Worm (Caenorhabditis elegans) whole organism, L4 larva: Measurements from ENCODE around the gene Y22D7AL.10.
A peak's percentile ranks its signal among the peaks of the same experiment; 100 is the strongest.

Source experiments
- D1046.2 ChIP-seq: fragments of 200-800 bp; sonication (Bioruptor generic); IDR thresholded peaks from 2 replicates; pipeline ENCODE4 v1.3.6; 2022; ENCODE audit warnings: missing genetic modification characterization, missing compliant biosample characterization
- F10B5.3 ChIP-seq: sonication (generic microtip); optimal IDR thresholded peaks from 2 replicates; lab custom pipeline; 2016; ENCODE audit warnings: mild to moderate bottlenecking, missing genetic modification characterization, missing compliant biosample characterization
- F26F4.8 ChIP-seq: fragments of 200-800 bp; sonication (Bioruptor generic); conservative IDR thresholded peaks from 2 replicates; pipeline ENCODE4 v1.3.6; 2022; ENCODE audit warnings: missing genetic modification characterization, missing compliant biosample characterization
- F37D6.2 ChIP-seq: sonication (generic microtip); optimal IDR thresholded peaks from 2 replicates; lab custom pipeline; 2016; ENCODE audit warnings: mild to moderate bottlenecking, missing genetic modification characterization, missing compliant biosample characterization
- F49E8.2 ChIP-seq: sonication (generic microtip); optimal IDR thresholded peaks from 2 replicates; lab custom pipeline; 2016; ENCODE audit warnings: missing compliant biosample characterization, mild to moderate bottlenecking, missing genetic modification characterization, borderline replicate concordance
- R02D3.7 ChIP-seq: fragments of 150-350 bp; sonication (generic microtip); optimal IDR thresholded peaks from 3 replicates; lab custom pipeline; 2014; ENCODE audit warnings: missing biosample characterization, missing genetic modification characterization
- T20F7.1 ChIP-seq: fragments of 200-800 bp; sonication (Bioruptor generic); optimal IDR thresholded peaks from 2 replicates; lab custom pipeline; 2018; ENCODE audit warnings: mild to moderate bottlenecking, missing genetic modification characterization, missing compliant biosample characterization
- Y75B8A.6 ChIP-seq: fragments of 200-800 bp; sonication (Bioruptor generic); IDR thresholded peaks from 2 replicates; pipeline ENCODE4 v1.3.6; 2022; ENCODE audit warnings: missing genetic modification reagents, missing genetic modification characterization, missing compliant biosample characterization
- ZK337.2 ChIP-seq: fragments of 200-800 bp; sonication (Bioruptor generic); IDR thresholded peaks from 2 replicates; pipeline ENCODE4 v1.3.6; 2022; ENCODE audit warnings: missing genetic modification reagents, missing genetic modification characterization, missing compliant biosample characterization
- ZK546.5 ChIP-seq, 2 experiments: sonication (generic microtip); optimal IDR thresholded peaks; 2 replicates each; lab custom pipeline; 2017; ENCODE audit warnings: missing biosample characterization in 2 of 2, missing genetic modification characterization in 2 of 2
- aha-1 ChIP-seq: fragments of 150-350 bp; peaks from one replicate; lab custom pipeline; 2014; ENCODE audit warnings: missing biosample characterization, missing genetic modification characterization
- arid-1 ChIP-seq: fragments of 200-800 bp; sonication (Bioruptor generic); conservative IDR thresholded peaks from 2 replicates; pipeline ENCODE4 v1.3.6; 2022; ENCODE audit warnings: missing genetic modification reagents, missing genetic modification characterization, missing compliant biosample characterization
- ceh-20 ChIP-seq: fragments of 200-800 bp; sonication (Bioruptor generic); IDR thresholded peaks from 2 replicates; pipeline ENCODE4 v1.3.6; 2022; ENCODE audit warnings: missing genetic modification reagents, missing genetic modification characterization, missing compliant biosample characterization
- ceh-32 ChIP-seq: sonication (generic microtip); optimal IDR thresholded peaks from 2 replicates; lab custom pipeline; 2016; ENCODE audit warnings: mild to moderate bottlenecking, missing genetic modification characterization, missing compliant biosample characterization; ENCODE audit not compliant: poor library complexity
- ctbp-1 ChIP-seq: fragments of 200-800 bp; sonication (Bioruptor generic); IDR thresholded peaks from 2 replicates; pipeline ENCODE4 v1.3.6; 2022; ENCODE audit warnings: missing genetic modification reagents, missing genetic modification characterization, missing compliant biosample characterization
- daf-19 ChIP-seq: fragments of 200-800 bp; sonication (Bioruptor generic); conservative IDR thresholded peaks from 2 replicates; pipeline ENCODE4 v1.3.6; 2022; ENCODE audit warnings: missing genetic modification characterization, missing compliant biosample characterization
- daf-8 ChIP-seq: fragments of 200-800 bp; sonication (Bioruptor generic); IDR thresholded peaks from 2 replicates; pipeline ENCODE4 v1.3.6; 2022; ENCODE audit warnings: missing genetic modification characterization, missing compliant biosample characterization
- dmd-8 ChIP-seq: fragments of 200-800 bp; sonication (Bioruptor generic); IDR thresholded peaks from 2 replicates; pipeline ENCODE4 v1.3.6; 2022; ENCODE audit warnings: missing genetic modification characterization, missing compliant biosample characterization
- egl-27 ChIP-seq: sonication (generic microtip); optimal IDR thresholded peaks from 3 replicates; lab custom pipeline; 2017; ENCODE audit warnings: missing biosample characterization, missing genetic modification reagents, missing genetic modification characterization
- egl-43 ChIP-seq: fragments of 200-800 bp; sonication (Bioruptor generic); IDR thresholded peaks from 2 replicates; pipeline ENCODE4 v1.3.6; 2022; ENCODE audit warnings: missing genetic modification reagents, missing genetic modification characterization, missing compliant biosample characterization
- fkh-10 ChIP-seq: fragments of 150-350 bp; optimal IDR thresholded peaks from 2 replicates; lab custom pipeline; 2014; ENCODE audit warnings: missing biosample characterization, missing genetic modification reagents, missing genetic modification characterization
- jun-1 ChIP-seq: fragments of 150-350 bp; optimal IDR thresholded peaks from 2 replicates; lab custom pipeline; 2014; ENCODE audit warnings: missing biosample characterization, missing genetic modification reagents, missing genetic modification characterization
- lim-7 ChIP-seq: fragments of 200-800 bp; sonication (Bioruptor generic); IDR thresholded peaks from 2 replicates; pipeline ENCODE4 v1.3.6; 2022; ENCODE audit warnings: missing genetic modification characterization, missing compliant biosample characterization
- lin-1 ChIP-seq: fragments of 200-800 bp; sonication (Bioruptor generic); IDR thresholded peaks from 2 replicates; pipeline ENCODE4 v1.3.6; 2022; ENCODE audit warnings: missing genetic modification reagents, missing genetic modification characterization, missing compliant biosample characterization
- lin-13 ChIP-seq: fragments of 150-350 bp; optimal IDR thresholded peaks from 2 replicates; lab custom pipeline; 2014; ENCODE audit warnings: missing biosample characterization, missing genetic modification reagents, missing genetic modification characterization
- lin-15B ChIP-seq: fragments of 150-350 bp; sonication (generic microtip); optimal IDR thresholded peaks from 3 replicates; lab custom pipeline; 2014; ENCODE audit warnings: missing biosample characterization, missing genetic modification characterization
- lin-38 ChIP-seq: fragments of 200-800 bp; sonication (Bioruptor generic); IDR thresholded peaks from 2 replicates; pipeline ENCODE4 v1.3.6; 2022; ENCODE audit warnings: missing genetic modification reagents, missing genetic modification characterization, missing compliant biosample characterization
- lir-3 ChIP-seq: sonication (generic microtip); optimal IDR thresholded peaks from 2 replicates; lab custom pipeline; 2016; ENCODE audit warnings: mild to moderate bottlenecking, missing genetic modification characterization, missing compliant biosample characterization
- mdl-1 ChIP-seq, 2 experiments: fragments of 150-350 bp in 1 of 2; sonication (generic microtip) in 1 of 2; optimal IDR thresholded peaks; 2 replicates each; lab custom pipeline; 2014 to 2017; ENCODE audit warnings: missing biosample characterization in 2 of 2, missing genetic modification characterization in 2 of 2
- mep-1 ChIP-seq: fragments of 150-350 bp; sonication (generic microtip); optimal IDR thresholded peaks from 3 replicates; lab custom pipeline; 2014; ENCODE audit warnings: missing biosample characterization, missing genetic modification characterization
- mes-2 ChIP-seq: sonication (generic microtip); optimal IDR thresholded peaks from 2 replicates; lab custom pipeline; 2016; ENCODE audit warnings: missing genotype, mild to moderate bottlenecking, missing genetic modification characterization, missing compliant biosample characterization; ENCODE audit not compliant: poor library complexity, severe bottlenecking
- mxl-2 ChIP-seq: fragments of 200-800 bp; sonication (Bioruptor generic); conservative IDR thresholded peaks from 2 replicates; pipeline ENCODE4 v1.3.6; 2022; ENCODE audit warnings: missing genetic modification reagents, missing genetic modification characterization, missing compliant biosample characterization
- mxl-3 ChIP-seq: fragments of 200-800 bp; sonication (Bioruptor generic); optimal IDR thresholded peaks from 2 replicates; lab custom pipeline; 2018; ENCODE audit warnings: mild to moderate bottlenecking, missing genetic modification characterization, missing compliant biosample characterization
- nhr-10 ChIP-seq: fragments of 150-350 bp; optimal IDR thresholded peaks from 2 replicates; lab custom pipeline; 2014; ENCODE audit warnings: missing biosample characterization, missing genetic modification characterization
- nhr-102 ChIP-seq: sonication (generic microtip); optimal IDR thresholded peaks from 2 replicates; lab custom pipeline; 2016; ENCODE audit warnings: mild to moderate bottlenecking, missing genetic modification characterization, moderate library complexity, missing compliant biosample characterization
- nhr-111 ChIP-seq: fragments of 200-800 bp; sonication (Bioruptor generic); optimal IDR thresholded peaks from 2 replicates; lab custom pipeline; 2018; ENCODE audit warnings: mild to moderate bottlenecking, missing genetic modification characterization, missing compliant biosample characterization
- nhr-42 ChIP-seq: fragments of 200-800 bp; sonication (Bioruptor generic); IDR thresholded peaks from 2 replicates; pipeline ENCODE4 v1.3.6; 2022; ENCODE audit warnings: missing genetic modification characterization, missing compliant biosample characterization
- nhr-48 ChIP-seq: sonication (generic microtip); optimal IDR thresholded peaks from 2 replicates; lab custom pipeline; 2016; ENCODE audit warnings: mild to moderate bottlenecking, missing genetic modification characterization, missing compliant biosample characterization
- nhr-77 ChIP-seq: fragments of 150-350 bp; optimal IDR thresholded peaks from 2 replicates; lab custom pipeline; 2014; ENCODE audit warnings: missing biosample characterization, missing genetic modification characterization
- pqm-1 ChIP-seq: sonication (generic microtip); optimal IDR thresholded peaks from 2 replicates; lab custom pipeline; 2017; ENCODE audit warnings: missing biosample characterization, missing genetic modification characterization
- saeg-2 ChIP-seq: fragments of 200-800 bp; sonication (Bioruptor generic); IDR thresholded peaks from 2 replicates; pipeline ENCODE4 v1.3.6; 2022; ENCODE audit warnings: missing genetic modification reagents, missing genetic modification characterization, missing compliant biosample characterization
- sdz-12 ChIP-seq: fragments of 200-800 bp; sonication (Bioruptor generic); optimal IDR thresholded peaks from 2 replicates; lab custom pipeline; 2018; ENCODE audit warnings: mild to moderate bottlenecking, missing genetic modification characterization, missing compliant biosample characterization
- set-16 ChIP-seq: fragments of 200-800 bp; sonication (Bioruptor generic); IDR thresholded peaks from 2 replicates; pipeline ENCODE4 v1.3.6; 2022; ENCODE audit warnings: missing genetic modification reagents, missing genetic modification characterization, missing compliant biosample characterization
- skn-1 ChIP-seq: fragments of 150-350 bp; optimal IDR thresholded peaks from 2 replicates; lab custom pipeline; 2014; ENCODE audit warnings: missing biosample characterization, missing genetic modification characterization
- snpc-1.2 ChIP-seq: fragments of 200-800 bp; sonication (Bioruptor generic); IDR thresholded peaks from 2 replicates; pipeline ENCODE4 v1.3.6; 2022; ENCODE audit warnings: missing genetic modification reagents, missing genetic modification characterization, missing compliant biosample characterization
- spr-3 ChIP-seq: fragments of 200-800 bp; sonication (Bioruptor generic); optimal IDR thresholded peaks from 2 replicates; lab custom pipeline; 2018; ENCODE audit warnings: mild to moderate bottlenecking, missing genetic modification characterization, missing compliant biosample characterization
- unc-39 ChIP-seq: sonication (generic microtip); optimal IDR thresholded peaks from 2 replicates; lab custom pipeline; 2017; ENCODE audit warnings: missing biosample characterization, missing genetic modification characterization
- unc-62 ChIP-seq, 3 experiments: fragments of 150-350 bp in 1 of 3; sonication (generic microtip); optimal IDR thresholded peaks in 2 of 3; peaks in 1 of 3; 1 replicate in 1 of 3; 2 replicates in 2 of 3; lab custom pipeline; 2014 to 2017; ENCODE audit warnings: missing biosample characterization in 3 of 3, missing genetic modification characterization in 3 of 3, missing genetic modification reagents in 3 of 3, missing genotype in 1 of 3
- zfp-2 ChIP-seq: sonication (generic microtip); optimal IDR thresholded peaks from 2 replicates; lab custom pipeline; 2016; ENCODE audit warnings: mild to moderate bottlenecking, missing genetic modification characterization, missing compliant biosample characterization
- zfp-3 ChIP-seq: fragments of 200-800 bp; sonication (Bioruptor generic); conservative IDR thresholded peaks from 2 replicates; pipeline ENCODE4 v1.3.6; 2022; ENCODE audit warnings: missing genetic modification reagents, missing genetic modification characterization, missing compliant biosample characterization
- ztf-11 ChIP-seq: fragments of 150-350 bp; optimal IDR thresholded peaks from 2 replicates; lab custom pipeline; 2014; ENCODE audit warnings: missing biosample characterization, missing genetic modification characterization

Gene Y22D7AL.10

ce11 chrIII:1600670-1601194 lies 18.0 kb downstream of the Y22D7AL.10 start, which contains the start of gene sms-3 (continued):
- TF ChIP-seq snpc-1.2 (GFP tag; lab: Robert Waterston, UW) (peak; percentile 63), F10B5.3 (tag; lab: Kevin White, UChicago) (no peak), egl-27 (tag; lab: Kevin White, UChicago) (no peak), aha-1 (tag; lab: Kevin White, UChicago) (peak; percentile 42), zfp-3 (GFP tag; lab: Robert Waterston, UW) (0 out of 2 replicates have a peak, but pooled peaks have one; percentile 36), ctbp-1 (GFP tag; lab: Robert Waterston, UW) (0 out of 2 replicates have a peak, but pooled peaks have one; percentile 18), egl-43 (GFP tag; lab: Robert Waterston, UW) (peak; percentile 83), fkh-10 (no peak), jun-1 (tag; lab: Kevin White, UChicago) (no peak), ztf-11 (tag; lab: Kevin White, UChicago) (no peak), spr-3 (GFP tag; lab: Kevin White, UChicago) (no peak), R02D3.7 (tag; lab: Kevin White, UChicago) (no peak), ZK546.5 (tag; optimal IDR thresholded peaks at IDR 0.05; lab: Kevin White, UChicago) (no peak), Y75B8A.6 (GFP tag; lab: Robert Waterston, UW) (peak; percentile 78; the same call in 1 of the 2 replicates), lin-13 (peak; percentile 82), mxl-2 (GFP tag; lab: Robert Waterston, UW) (no peak), nhr-10 (tag; lab: Kevin White, UChicago) (no peak), F26F4.8 (GFP tag; lab: Robert Waterston, UW) (peak; percentile 84; the same call in 1 of the 2 replicates), mep-1 (tag; lab: Kevin White, UChicago) (no peak), lir-3 (tag; lab: Kevin White, UChicago) (peak; percentile 68), pqm-1 (no peak), nhr-111 (GFP tag; lab: Kevin White, UChicago) (peak; percentile 29), lin-1 (no peak), zfp-2 (tag; lab: Kevin White, UChicago) (no peak), nhr-102 (tag; lab: Kevin White, UChicago) (no peak), F49E8.2 (peak; percentile 30), F37D6.2 (no peak), ceh-20 (0 out of 2 replicates have a peak, but pooled peaks have one; percentile 23), unc-62 (GFP tag; optimal IDR thresholded peaks at IDR 0.05 in 1 of 2; lab: Kevin White, UChicago) (no peak), unc-62 (tag; optimal IDR thresholded peaks at IDR 0.05; lab: Kevin White, UChicago) (no peak), lim-7 (GFP tag; lab: Robert Waterston, UW) (peak; percentile 84), sdz-12 (GFP tag; lab: Kevin White, UChicago) (no peak), nhr-42 (GFP tag; lab: Robert Waterston, UW) (no peak), mxl-3 (GFP tag; lab: Kevin White, UChicago) (no peak), ceh-32 (tag; lab: Kevin White, UChicago) (no peak), saeg-2 (GFP tag; lab: Robert Waterston, UW) (no peak), mes-2 (tag; lab: Kevin White, UChicago) (peak; percentile 68), daf-19 (GFP tag; lab: Robert Waterston, UW) (0 out of 2 replicates have a peak, but pooled peaks have one; percentile 61), T20F7.1 (GFP tag; lab: Kevin White, UChicago) (peak; percentile 9), unc-39 (no peak), set-16 (GFP tag; lab: Robert Waterston, UW) (no peak), lin-38 (GFP tag; lab: Robert Waterston, UW) (peak; percentile 75), D1046.2 (no peak), skn-1 (tag; lab: Kevin White, UChicago) (no peak), nhr-77 (tag; lab: Kevin White, UChicago) (no peak), mdl-1 (tag; optimal IDR thresholded peaks at IDR 0.05; lab: Kevin White, UChicago) (no peak), daf-8 (GFP tag; lab: Robert Waterston, UW) (no peak), dmd-8 (GFP tag; lab: Robert Waterston, UW) (peak; percentile 73), arid-1 (GFP tag; lab: Robert Waterston, UW) (peak; percentile 58; the same call in 1 of the 2 replicates), lin-15B (no peak), ZK337.2 (GFP tag; lab: Robert Waterston, UW) (peak; percentile 75), nhr-48 (tag; lab: Kevin White, UChicago) (peak; percentile 20)
